Fruit fly (Drosophila melanogaster) whole organism, prepupa: Measurements from ENCODE around the gene Vti1b.

Experiments
- CG10631 ChIP-seq: fragments of 200-800 bp; sonication (Bioruptor generic); optimal IDR thresholded peaks from 2 replicates; lab custom pipeline; 2016; ENCODE audit warnings: missing biosample characterization, missing genetic modification characterization
- CG10669 ChIP-seq: fragments of 200-800 bp; sonication (Bioruptor generic); optimal IDR thresholded peaks from 3 replicates; lab custom pipeline; 2018; ENCODE audit warnings: missing biosample characterization, mild to moderate bottlenecking, missing genetic modification characterization, moderate library complexity
- CG11762 ChIP-seq: fragments of 200-800 bp; sonication (Bioruptor generic); optimal IDR thresholded peaks from 3 replicates; lab custom pipeline; 2016; ENCODE audit warnings: missing biosample characterization, missing genetic modification characterization; ENCODE audit not compliant: insufficient read depth
- CG11902 ChIP-seq: fragments of 200-800 bp; sonication (Bioruptor generic); optimal IDR thresholded peaks from 3 replicates; lab custom pipeline; 2016; ENCODE audit warnings: missing biosample characterization, missing genetic modification characterization
- CG15336 ChIP-seq: fragments of 200-800 bp; sonication (Bioruptor generic); IDR thresholded peaks from 2 replicates; pipeline ENCODE4 v1.3.6; 2022; ENCODE audit warnings: missing biosample characterization, missing genetic modification characterization
- CG1621 ChIP-seq: fragments of 200-800 bp; sonication (Bioruptor generic); optimal IDR thresholded peaks from 3 replicates; lab custom pipeline; 2018; ENCODE audit warnings: missing biosample characterization, mild to moderate bottlenecking, missing genetic modification characterization
- CG16779 ChIP-seq: fragments of 200-800 bp; sonication (Bioruptor generic); optimal IDR thresholded peaks from 3 replicates; lab custom pipeline; 2017; ENCODE audit warnings: missing biosample characterization, mild to moderate bottlenecking, missing genetic modification characterization
- CG3032 ChIP-seq: fragments of 200-800 bp; optimal IDR thresholded peaks from 2 replicates; lab custom pipeline; 2019; ENCODE audit warnings: missing biosample characterization, mild to moderate bottlenecking, missing genetic modification characterization, moderate library complexity
- CG31627 ChIP-seq: fragments of 200-800 bp; sonication (Bioruptor generic); optimal IDR thresholded peaks from 3 replicates; lab custom pipeline; 2016; ENCODE audit warnings: missing biosample characterization, missing genetic modification characterization
- CG32006 ChIP-seq: fragments of 200-800 bp; sonication (Bioruptor generic); optimal IDR thresholded peaks from 3 replicates; lab custom pipeline; 2017; ENCODE audit warnings: missing biosample characterization, mild to moderate bottlenecking, missing genetic modification characterization
- CG34406 ChIP-seq: fragments of 200-800 bp; sonication (Bioruptor generic); optimal IDR thresholded peaks from 3 replicates; lab custom pipeline; 2016; ENCODE audit warnings: missing biosample characterization, missing genetic modification characterization
- CG4318 ChIP-seq: fragments of 200-800 bp; sonication (Bioruptor generic); optimal IDR thresholded peaks from 3 replicates; lab custom pipeline; 2017; ENCODE audit warnings: missing biosample characterization, mild to moderate bottlenecking, missing genetic modification characterization
- CG6163 ChIP-seq: fragments of 200-800 bp; sonication (Bioruptor generic); IDR thresholded peaks from 3 replicates; pipeline ENCODE4 v1.3.6; 2022; ENCODE audit warnings: missing biosample characterization, missing genetic modification characterization
- CG6276 ChIP-seq: fragments of 200-800 bp; sonication (Bioruptor generic); optimal IDR thresholded peaks from 2 replicates; lab custom pipeline; 2017; ENCODE audit warnings: missing biosample characterization, mild to moderate bottlenecking, missing genetic modification characterization
- CG6792 ChIP-seq: fragments of 200-800 bp; sonication (Bioruptor generic); optimal IDR thresholded peaks from 3 replicates; lab custom pipeline; 2016; ENCODE audit warnings: missing biosample characterization, missing genetic modification characterization
- CG6808 ChIP-seq: fragments of 200-800 bp; sonication (Bioruptor generic); optimal IDR thresholded peaks from 3 replicates; lab custom pipeline; 2017; ENCODE audit warnings: missing biosample characterization, missing genetic modification characterization, mild to moderate bottlenecking, moderate library complexity, missing genetic modification reagents
- CG6854 ChIP-seq: fragments of 200-800 bp; sonication (Bioruptor generic); optimal IDR thresholded peaks from 2 replicates; lab custom pipeline; 2017; ENCODE audit warnings: missing biosample characterization, mild to moderate bottlenecking, missing genetic modification characterization
- CG7368 ChIP-seq: fragments of 200-800 bp; sonication (Bioruptor generic); optimal IDR thresholded peaks from 3 replicates; lab custom pipeline; 2016; ENCODE audit warnings: missing biosample characterization, missing genetic modification characterization
- CG8119 ChIP-seq: fragments of 200-800 bp; sonication (Bioruptor generic); IDR thresholded peaks from 3 replicates; pipeline ENCODE4 v1.3.6; 2022; ENCODE audit warnings: missing biosample characterization, missing genetic modification characterization
- CG8319 ChIP-seq: fragments of 200-800 bp; sonication (Bioruptor generic); optimal IDR thresholded peaks from 3 replicates; lab custom pipeline; 2016; ENCODE audit warnings: missing biosample characterization, missing genetic modification characterization
- CG8632 ChIP-seq: fragments of 200-800 bp; sonication (Bioruptor generic); optimal IDR thresholded peaks from 3 replicates; lab custom pipeline; 2016; ENCODE audit warnings: missing biosample characterization, missing genetic modification characterization
- Eip75B ChIP-seq: fragments of 200-800 bp; sonication (Bioruptor generic); optimal IDR thresholded peaks from 3 replicates; lab custom pipeline; 2016; ENCODE audit warnings: missing biosample characterization, missing genetic modification characterization
- Eip93F ChIP-seq: fragments of 200-800 bp; sonication (Bioruptor generic); optimal IDR thresholded peaks from 2 replicates; lab custom pipeline; 2016; ENCODE audit warnings: missing biosample characterization, mild to moderate bottlenecking, missing genetic modification characterization
- Ets96B ChIP-seq: fragments of 200-800 bp; optimal IDR thresholded peaks from 2 replicates; lab custom pipeline; 2019; ENCODE audit warnings: missing biosample characterization, mild to moderate bottlenecking, missing genetic modification characterization, moderate library complexity
- Gug ChIP-seq: fragments of 200-800 bp; sonication (Bioruptor generic); IDR thresholded peaks from 2 replicates; pipeline ENCODE4 v1.3.6; 2022; ENCODE audit warnings: missing biosample characterization, missing genetic modification characterization
- Hr38 ChIP-seq: sonication (Bioruptor generic); optimal IDR thresholded peaks from 2 replicates; lab custom pipeline; 2016; ENCODE audit warnings: missing biosample characterization, missing genetic modification characterization
- Hr39 ChIP-seq: fragments of 200-800 bp; sonication (Bioruptor generic); optimal IDR thresholded peaks from 2 replicates; lab custom pipeline; 2016; ENCODE audit warnings: missing biosample characterization, missing genetic modification characterization
- Hr4 ChIP-seq: fragments of 200-800 bp; sonication (Bioruptor generic); optimal IDR thresholded peaks from 3 replicates; lab custom pipeline; 2016; ENCODE audit warnings: missing biosample characterization, missing genetic modification characterization
- Lpt ChIP-seq: fragments of 200-800 bp; sonication (Bioruptor generic); optimal IDR thresholded peaks from 3 replicates; lab custom pipeline; 2016; ENCODE audit warnings: missing biosample characterization, missing genetic modification characterization
- Met ChIP-seq: fragments of 200-800 bp; sonication (Bioruptor generic); optimal IDR thresholded peaks from 3 replicates; lab custom pipeline; 2016; ENCODE audit warnings: missing biosample characterization, missing genetic modification characterization
- OdsH ChIP-seq: fragments of 200-800 bp; sonication (Bioruptor generic); optimal IDR thresholded peaks from 3 replicates; lab custom pipeline; 2016; ENCODE audit warnings: missing biosample characterization, missing genetic modification characterization
- Smox ChIP-seq: fragments of 200-800 bp; sonication (Bioruptor generic); optimal IDR thresholded peaks from 3 replicates; lab custom pipeline; 2016; ENCODE audit warnings: missing biosample characterization, missing genetic modification characterization
- Sox102F ChIP-seq: fragments of 200-800 bp; sonication (Bioruptor generic); optimal IDR thresholded peaks from 2 replicates; lab custom pipeline; 2016; ENCODE audit warnings: missing biosample characterization, mild to moderate bottlenecking, missing genetic modification characterization
- Sox15 ChIP-seq: fragments of 200-800 bp; sonication (Bioruptor generic); optimal IDR thresholded peaks from 3 replicates; lab custom pipeline; 2016; ENCODE audit warnings: missing biosample characterization, missing genetic modification characterization
- achi ChIP-seq: fragments of 200-800 bp; sonication (Bioruptor generic); optimal IDR thresholded peaks from 3 replicates; lab custom pipeline; 2016; ENCODE audit warnings: missing biosample characterization, missing genetic modification characterization
- acj6 ChIP-seq: fragments of 200-800 bp; sonication (Bioruptor generic); optimal IDR thresholded peaks from 3 replicates; lab custom pipeline; 2016; ENCODE audit warnings: missing biosample characterization, missing genetic modification characterization
- cyc ChIP-seq: fragments of 200-800 bp; sonication (Bioruptor generic); optimal IDR thresholded peaks from 3 replicates; lab custom pipeline; 2016; ENCODE audit warnings: missing biosample characterization, missing genetic modification characterization
- dac ChIP-seq: fragments of 200-800 bp; sonication (Bioruptor generic); optimal IDR thresholded peaks from 2 replicates; lab custom pipeline; 2017; ENCODE audit warnings: missing biosample characterization, mild to moderate bottlenecking, missing genetic modification characterization
- dsx ChIP-seq: fragments of 200-800 bp; optimal IDR thresholded peaks from 3 replicates; lab custom pipeline; 2019; ENCODE audit warnings: missing biosample characterization, mild to moderate bottlenecking, missing genetic modification characterization, moderate library complexity; ENCODE audit not compliant: poor library complexity, severe bottlenecking
- eg ChIP-seq: fragments of 200-800 bp; sonication (Bioruptor generic); IDR thresholded peaks from 3 replicates; pipeline ENCODE4 v1.3.6; 2022; ENCODE audit warnings: missing biosample characterization, missing genetic modification characterization
- esn ChIP-seq: fragments of 200-800 bp; sonication (Bioruptor generic); optimal IDR thresholded peaks from 2 replicates; lab custom pipeline; 2016; ENCODE audit warnings: missing biosample characterization, mild to moderate bottlenecking, missing genetic modification characterization, moderate library complexity
- fd59A ChIP-seq: fragments of 200-800 bp; sonication (Bioruptor generic); optimal IDR thresholded peaks from 2 replicates; lab custom pipeline; 2017; ENCODE audit warnings: missing biosample characterization, mild to moderate bottlenecking, missing genetic modification characterization, missing genetic modification reagents
- fd85E ChIP-seq: fragments of 200-800 bp; sonication (Bioruptor generic); optimal IDR thresholded peaks from 3 replicates; lab custom pipeline; 2016; ENCODE audit warnings: missing biosample characterization, missing genetic modification characterization
- fkh ChIP-seq: fragments of 200-800 bp; sonication (Bioruptor generic); optimal IDR thresholded peaks from 3 replicates; lab custom pipeline; 2017; ENCODE audit warnings: missing biosample characterization, mild to moderate bottlenecking, missing genetic modification characterization, moderate library complexity
- lz ChIP-seq: fragments of 200-800 bp; sonication (Bioruptor generic); optimal IDR thresholded peaks from 3 replicates; lab custom pipeline; 2016; ENCODE audit warnings: missing biosample characterization, missing genetic modification characterization
- net ChIP-seq: fragments of 200-800 bp; sonication (Bioruptor generic); optimal IDR thresholded peaks from 3 replicates; lab custom pipeline; 2016; ENCODE audit warnings: missing biosample characterization, missing genetic modification characterization
- salr ChIP-seq, 2 experiments: fragments of 200-800 bp; sonication (Bioruptor generic); optimal IDR thresholded peaks; 3 replicates each; lab custom pipeline; 2016 to 2018; ENCODE audit warnings: missing biosample characterization in 2 of 2, missing genetic modification characterization in 2 of 2, mild to moderate bottlenecking in 1 of 2
- svp ChIP-seq: fragments of 200-800 bp; sonication (Bioruptor generic); peaks from one replicate; lab custom pipeline; 2016; ENCODE audit warnings: missing biosample characterization, missing genetic modification characterization
- topi ChIP-seq: fragments of 200-800 bp; sonication (Bioruptor generic); optimal IDR thresholded peaks from 3 replicates; lab custom pipeline; 2016; ENCODE audit warnings: missing biosample characterization, missing genetic modification characterization
- vri ChIP-seq: fragments of 200-800 bp; sonication (Bioruptor generic); optimal IDR thresholded peaks from 3 replicates; lab custom pipeline; 2016; ENCODE audit warnings: missing biosample characterization, mild to moderate bottlenecking, missing genetic modification characterization

The Vti1b gene

DNA sequence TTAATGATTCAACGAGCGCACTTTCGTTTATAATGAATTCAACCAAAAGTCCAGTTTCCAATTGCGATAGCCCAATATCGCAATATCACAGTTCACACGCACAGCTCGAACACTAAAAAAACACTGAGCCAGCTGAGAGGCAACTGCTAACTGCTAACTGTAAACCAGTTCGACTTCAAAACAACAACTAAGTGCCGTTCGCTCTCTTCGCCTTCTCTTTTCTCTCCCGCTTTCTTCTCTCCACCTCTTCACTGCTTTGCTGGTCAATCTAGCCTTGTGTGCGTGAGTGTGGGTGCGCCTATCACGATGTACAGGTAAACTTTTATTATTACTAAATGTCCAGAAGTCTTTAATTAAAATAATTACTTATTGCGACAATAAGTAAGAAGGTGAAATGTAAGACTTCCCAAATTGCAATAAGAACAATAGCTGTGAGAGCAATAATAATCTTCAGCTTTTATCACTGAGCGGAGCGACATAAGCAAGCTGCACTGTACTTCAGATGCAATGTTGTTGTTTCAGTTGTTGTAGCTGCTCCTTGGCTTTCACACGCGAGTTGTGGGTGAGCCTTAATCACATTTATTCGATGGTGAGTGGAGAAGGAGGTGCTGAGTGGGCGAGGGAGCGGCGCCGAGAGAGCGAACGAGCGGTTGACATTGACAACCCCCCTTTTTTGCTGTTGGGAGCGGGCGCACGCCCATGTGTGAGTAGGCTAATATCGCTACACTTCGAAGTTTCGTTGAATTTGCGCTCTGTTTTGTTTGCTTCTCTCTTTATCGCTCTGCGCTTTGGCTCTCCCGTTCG, at the start of gene Vti1b:
Gene Vti1b, plus strand, starts transcription at position 195 of the 804 bp plus-strand sequence.
- TF ChIP-seq Hr4 (GFP tag; lab: Kevin White, UChicago) (peak; percentile 99), Lpt (GFP tag; lab: Kevin White, UChicago) (peak; percentile 98), Gug (peak; percentile 95), CG6163 (peak; percentile 98), Ets96B (tag; lab: Kevin White, UChicago) (peak; percentile 98), vri (peak; percentile 96), CG6854 (GFP tag; lab: Kevin White, UChicago) (peak; percentile 93), fd85E (GFP tag; lab: Kevin White, UChicago) (peak; percentile 93), CG8319 (GFP tag; lab: Kevin White, UChicago) (peak; percentile 97), achi (peak; percentile 98), CG7368 (GFP tag; lab: Kevin White, UChicago) (peak; percentile 97), Hr38 (GFP tag; lab: Kevin White, UChicago) (peak; percentile 95), dsx (GFP tag; lab: Kevin White, UChicago) (peak; percentile 96), CG15336 (peak; percentile 99), CG32006 (peak; percentile 99), topi (peak; percentile 98), CG3032 (tag; lab: Kevin White, UChicago) (peak; percentile 94), CG11902 (peak; percentile 97), CG11762 (GFP tag; lab: Kevin White, UChicago) (peak; percentile 96), CG31627 (peak; percentile 99), CG6808 (GFP tag; lab: Kevin White, UChicago) (peak; percentile 94), CG16779 (tag; lab: Kevin White, UChicago) (peak; percentile 93), salr (GFP tag; optimal IDR thresholded peaks at IDR 0.05; lab: Kevin White, UChicago) (peak; percentile 95 to 97), svp (GFP tag; lab: Kevin White, UChicago) (peak; percentile 100), OdsH (peak; percentile 99), dac (GFP tag; lab: Kevin White, UChicago) (peak; percentile 95), CG1621 (tag; lab: Kevin White, UChicago) (peak; percentile 94), Sox15 (GFP tag; lab: Kevin White, UChicago) (peak; percentile 97), Sox102F (peak; percentile 99), esn (peak; percentile 98), CG8119 (GFP tag; lab: Robert Waterston, UW) (peak; percentile 99), CG10631 (GFP tag; lab: Kevin White, UChicago) (peak; percentile 97), CG34406 (peak; percentile 98), CG10669 (GFP tag; lab: Kevin White, UChicago) (peak; percentile 98), CG6792 (GFP tag; lab: Kevin White, UChicago) (peak; percentile 98), acj6 (GFP tag; lab: Kevin White, UChicago) (peak; percentile 99), CG4318 (peak; percentile 98), fd59A (GFP tag; lab: Kevin White, UChicago) (peak; percentile 96), lz (GFP tag; lab: Kevin White, UChicago) (peak; percentile 97), cyc (peak; percentile 98), Eip75B (GFP tag; lab: Kevin White, UChicago) (peak; percentile 99), Met (peak; percentile 98), Smox (GFP tag; lab: Kevin White, UChicago) (peak; percentile 98), Hr39 (GFP tag; lab: Kevin White, UChicago) (peak; percentile 98), CG8632 (GFP tag; lab: Kevin White, UChicago) (peak; percentile 98), net (GFP tag; lab: Kevin White, UChicago) (peak; percentile 98), CG6276 (GFP tag; lab: Kevin White, UChicago) (peak; percentile 98), Eip93F (GFP tag; lab: Kevin White, UChicago) (peak; percentile 84), eg (GFP tag; lab: Robert Waterston, UW) (peak; percentile 98), fkh (GFP tag; lab: Kevin White, UChicago) (peak; percentile 71)
